Worm (Caenorhabditis elegans) whole organism, L1 larva: ENCODE data around the gene cgt-3.

Source experiments
- C16A3.4 ChIP-seq: fragments of 150-350 bp; optimal IDR thresholded peaks from 2 replicates; lab custom pipeline; 2014; ENCODE audit warnings: missing biosample characterization, missing genetic modification characterization
- aly-2 ChIP-seq: fragments of 150-350 bp; optimal IDR thresholded peaks from 2 replicates; lab custom pipeline; 2014; ENCODE audit warnings: missing biosample characterization, missing genetic modification characterization
- ama-1 ChIP-seq: fragments of 150-350 bp; optimal IDR thresholded peaks from 2 replicates; lab custom pipeline; 2014
- blmp-1 ChIP-seq: fragments of 150-350 bp; optimal IDR thresholded peaks from 2 replicates; lab custom pipeline; 2014; ENCODE audit warnings: missing biosample characterization, missing genetic modification characterization
- ceh-82 ChIP-seq, 3 experiments: fragments of 150-350 bp in 1 of 3; sonication (generic microtip) in 2 of 3; optimal IDR thresholded peaks; 2 replicates each; lab custom pipeline; 2014 to 2017; ENCODE audit warnings: missing biosample characterization in 3 of 3, missing genetic modification characterization in 3 of 3
- ceh-88 ChIP-seq: fragments of 200-800 bp; sonication (Bioruptor generic); IDR thresholded peaks from 2 replicates; pipeline ENCODE4 v1.3.6; 2022; ENCODE audit warnings: missing genetic modification characterization, missing compliant biosample characterization
- dpl-1 ChIP-seq, 3 experiments: fragments of 150-350 bp in 2 of 3; sonication (generic microtip) in 1 of 3; optimal IDR thresholded peaks; 2 replicates each; lab custom pipeline; 2014 to 2017; ENCODE audit warnings: missing biosample characterization in 3 of 3, missing genetic modification characterization in 3 of 3, missing genetic modification reagents in 3 of 3
- dsc-1 ChIP-seq: sonication (generic microtip); optimal IDR thresholded peaks from 2 replicates; lab custom pipeline; 2016; ENCODE audit warnings: mild to moderate bottlenecking, missing genetic modification characterization, missing compliant biosample characterization
- efl-1 ChIP-seq, 4 experiments: fragments of 150-350 bp; optimal IDR thresholded peaks in 3 of 4; peaks in 1 of 4; 1 replicate in 1 of 4; 2 replicates in 3 of 4; lab custom pipeline; 2014; ENCODE audit warnings: missing biosample characterization in 2 of 4, missing genetic modification characterization in 2 of 4, missing genetic modification reagents in 2 of 4
- efl-3 ChIP-seq: fragments of 200-800 bp; sonication (Bioruptor generic); optimal IDR thresholded peaks from 2 replicates; lab custom pipeline; 2018; ENCODE audit warnings: mild to moderate bottlenecking, missing genetic modification characterization, missing compliant biosample characterization
- egl-13 ChIP-seq: sonication (generic microtip); optimal IDR thresholded peaks from 2 replicates; lab custom pipeline; 2016; ENCODE audit warnings: missing genotype, missing genetic modification reagents, missing genetic modification characterization, missing compliant biosample characterization
- elt-3 ChIP-seq, 6 experiments: fragments of 150-350 bp in 1 of 6; sonication (generic microtip); optimal IDR thresholded peaks; 2 replicates each; lab custom pipeline; 2017 to 2018; ENCODE audit warnings: missing biosample characterization in 6 of 6, missing genetic modification characterization in 6 of 6, inconsistent platforms in 1 of 6
- fkh-10 ChIP-seq: sonication (generic microtip); optimal IDR thresholded peaks from 2 replicates; lab custom pipeline; 2017; ENCODE audit warnings: missing biosample characterization, missing genetic modification reagents, missing genetic modification characterization
- grh-1 ChIP-seq: fragments of 200-800 bp; sonication (Bioruptor generic); IDR thresholded peaks from 2 replicates; pipeline ENCODE4 v1.3.6; 2022; ENCODE audit warnings: missing genetic modification reagents, missing genetic modification characterization, missing compliant biosample characterization
- hlh-4 ChIP-seq: sonication (generic microtip); optimal IDR thresholded peaks from 2 replicates; lab custom pipeline; 2016; ENCODE audit warnings: mild to moderate bottlenecking, missing genetic modification characterization, missing compliant biosample characterization
- hpl-2 ChIP-seq: fragments of 150-350 bp; optimal IDR thresholded peaks from 2 replicates; lab custom pipeline; 2014; ENCODE audit warnings: missing biosample characterization, missing genetic modification reagents, missing genetic modification characterization
- irx-1 ChIP-seq: sonication (generic microtip); optimal IDR thresholded peaks from 2 replicates; lab custom pipeline; 2016; ENCODE audit warnings: missing genetic modification characterization, missing compliant biosample characterization
- lin-13 ChIP-seq: fragments of 150-350 bp; optimal IDR thresholded peaks from 2 replicates; lab custom pipeline; 2014; ENCODE audit warnings: missing biosample characterization, missing genetic modification reagents, missing genetic modification characterization
- lin-14 ChIP-seq: fragments of 200-800 bp; sonication (Bioruptor generic); optimal IDR thresholded peaks from 2 replicates; lab custom pipeline; 2018; ENCODE audit warnings: mild to moderate bottlenecking, missing genetic modification characterization, moderate library complexity, missing compliant biosample characterization
- lin-15B ChIP-seq: fragments of 150-350 bp; sonication (generic microtip); optimal IDR thresholded peaks from 3 replicates; lab custom pipeline; 2014; ENCODE audit warnings: missing biosample characterization, missing genetic modification characterization
- lin-35 ChIP-seq, 2 experiments: fragments of 150-350 bp; optimal IDR thresholded peaks; 2 replicates each; lab custom pipeline; 2014; ENCODE audit warnings: missing biosample characterization in 2 of 2, missing genetic modification characterization in 2 of 2, missing genetic modification reagents in 2 of 2
- lir-3 ChIP-seq: sonication (generic microtip); optimal IDR thresholded peaks from 2 replicates; lab custom pipeline; 2016; ENCODE audit warnings: mild to moderate bottlenecking, missing genetic modification characterization, moderate library complexity, missing compliant biosample characterization; ENCODE audit not compliant: poor library complexity
- lsy-2 ChIP-seq, 2 experiments: fragments of 150-350 bp; optimal IDR thresholded peaks; 2 replicates each; lab custom pipeline; 2014; ENCODE audit warnings: missing biosample characterization in 2 of 2, missing genetic modification characterization in 2 of 2
- mdl-1 ChIP-seq, 2 experiments: fragments of 150-350 bp; optimal IDR thresholded peaks; 2 replicates each; lab custom pipeline; 2014 to 2017; ENCODE audit warnings: missing biosample characterization in 2 of 2, missing genetic modification characterization in 2 of 2, inconsistent platforms in 1 of 2
- mep-1 ChIP-seq: fragments of 150-350 bp; optimal IDR thresholded peaks from 2 replicates; lab custom pipeline; 2014; ENCODE audit warnings: missing biosample characterization, missing genetic modification characterization
- nhr-12 ChIP-seq: sonication (generic microtip); optimal IDR thresholded peaks from 2 replicates; lab custom pipeline; 2017; ENCODE audit warnings: missing biosample characterization, missing genetic modification characterization
- nhr-20 ChIP-seq: sonication (generic microtip); optimal IDR thresholded peaks from 2 replicates; lab custom pipeline; 2016; ENCODE audit warnings: mild to moderate bottlenecking, missing genetic modification characterization, missing compliant biosample characterization
- nhr-28 ChIP-seq: fragments of 150-350 bp; optimal IDR thresholded peaks from 2 replicates; lab custom pipeline; 2014; ENCODE audit warnings: missing biosample characterization, missing genetic modification characterization
- nhr-71 ChIP-seq: sonication (generic microtip); optimal IDR thresholded peaks from 2 replicates; lab custom pipeline; 2016; ENCODE audit warnings: mild to moderate bottlenecking, missing genetic modification characterization, moderate library complexity, missing compliant biosample characterization
- nhr-76 ChIP-seq: sonication (generic microtip); optimal IDR thresholded peaks from 2 replicates; lab custom pipeline; 2017; ENCODE audit warnings: missing biosample characterization, missing genetic modification characterization
- nhr-77 ChIP-seq: fragments of 150-350 bp; optimal IDR thresholded peaks from 2 replicates; lab custom pipeline; 2014; ENCODE audit warnings: missing biosample characterization, missing genetic modification characterization
- nhr-84 ChIP-seq: sonication (generic microtip); optimal IDR thresholded peaks from 2 replicates; lab custom pipeline; 2017; ENCODE audit warnings: missing biosample characterization, missing genetic modification characterization
- nhr-85 ChIP-seq: sonication (generic microtip); peaks from one replicate; lab custom pipeline; 2016; ENCODE audit warnings: missing genetic modification characterization, inconsistent platforms, missing compliant biosample characterization
- pag-3 ChIP-seq: sonication (generic microtip); optimal IDR thresholded peaks from 2 replicates; lab custom pipeline; 2017; ENCODE audit warnings: missing genetic modification characterization, mild to moderate bottlenecking, missing compliant biosample characterization, antibody characterized with exemption, borderline replicate concordance; ENCODE audit not compliant: insufficient read depth
- pqm-1 ChIP-seq: sonication (generic microtip); optimal IDR thresholded peaks from 3 replicates; lab custom pipeline; 2017; ENCODE audit warnings: missing biosample characterization, missing genetic modification characterization
- rnt-1 ChIP-seq: sonication (generic microtip); optimal IDR thresholded peaks from 2 replicates; lab custom pipeline; 2016; ENCODE audit warnings: mild to moderate bottlenecking, missing genetic modification characterization, moderate library complexity, missing compliant biosample characterization
- skn-1 ChIP-seq: fragments of 150-350 bp; optimal IDR thresholded peaks from 2 replicates; lab custom pipeline; 2014; ENCODE audit warnings: missing biosample characterization, missing genetic modification characterization
- snpc-4 ChIP-seq: fragments of 150-350 bp; optimal IDR thresholded peaks from 2 replicates; lab custom pipeline; 2014; ENCODE audit warnings: missing biosample characterization, missing genetic modification characterization
- snu-23 ChIP-seq: sonication (generic microtip); optimal IDR thresholded peaks from 2 replicates; lab custom pipeline; 2016; ENCODE audit warnings: missing genetic modification characterization, missing compliant biosample characterization
- sox-4 ChIP-seq: sonication (generic microtip); optimal IDR thresholded peaks from 2 replicates; lab custom pipeline; 2016; ENCODE audit warnings: missing genetic modification characterization, missing compliant biosample characterization
- sup-37 ChIP-seq: fragments of 200-800 bp; sonication (Bioruptor generic); optimal IDR thresholded peaks from 2 replicates; lab custom pipeline; 2018; ENCODE audit warnings: mild to moderate bottlenecking, missing genetic modification characterization, missing compliant biosample characterization
- swsn-7 ChIP-seq: sonication (generic microtip); optimal IDR thresholded peaks from 2 replicates; lab custom pipeline; 2016; ENCODE audit warnings: missing genetic modification characterization, missing compliant biosample characterization
- unc-130 ChIP-seq: fragments of 150-350 bp; optimal IDR thresholded peaks from 2 replicates; lab custom pipeline; 2017; ENCODE audit warnings: missing biosample characterization, missing genetic modification characterization, inconsistent platforms
- unc-30 ChIP-seq: sonication (generic microtip); optimal IDR thresholded peaks from 2 replicates; lab custom pipeline; 2017; ENCODE audit warnings: missing biosample characterization, missing genetic modification characterization
- unc-62 ChIP-seq: fragments of 150-350 bp; optimal IDR thresholded peaks from 2 replicates; lab custom pipeline; 2014; ENCODE audit warnings: missing biosample characterization, missing genetic modification reagents, missing genetic modification characterization
- unc-86 ChIP-seq: sonication (generic microtip); optimal IDR thresholded peaks from 2 replicates; lab custom pipeline; 2016; ENCODE audit warnings: missing genetic modification characterization, missing compliant biosample characterization
- unc-98 ChIP-seq: fragments of 200-800 bp; sonication (Bioruptor generic); IDR thresholded peaks from 2 replicates; pipeline ENCODE4 v1.3.6; 2022; ENCODE audit warnings: missing genetic modification characterization, missing compliant biosample characterization
- vab-15 ChIP-seq: sonication (generic microtip); optimal IDR thresholded peaks from 2 replicates; lab custom pipeline; 2017; ENCODE audit warnings: missing genotype, mild to moderate bottlenecking, missing genetic modification characterization, missing compliant biosample characterization
- xbp-1 ChIP-seq: sonication (generic microtip); optimal IDR thresholded peaks from 2 replicates; lab custom pipeline; 2016; ENCODE audit warnings: missing genetic modification characterization, missing compliant biosample characterization
- zag-1 ChIP-seq: fragments of 150-350 bp; optimal IDR thresholded peaks from 2 replicates; lab custom pipeline; 2014; ENCODE audit warnings: missing biosample characterization, missing genetic modification characterization
- zip-4 ChIP-seq: fragments of 200-800 bp; sonication (Bioruptor generic); optimal IDR thresholded peaks from 2 replicates; lab custom pipeline; 2018; ENCODE audit warnings: mild to moderate bottlenecking, missing genetic modification characterization, moderate library complexity, missing compliant biosample characterization
- ztf-4 ChIP-seq: fragments of 150-350 bp; optimal IDR thresholded peaks from 2 replicates; lab custom pipeline; 2014; ENCODE audit warnings: missing biosample characterization, missing genetic modification characterization

The cgt-3 gene

ce11 chrII:5907482-5907881 is 3.6 kb upstream of the cgt-3 start, which contains the start of gene vps-35:
Gene vps-35 (plus strand): TSS chrII:5907816.
- TF ChIP-seq mep-1 (tag; lab: Kevin White, UChicago) (peak; percentile 24), zip-4 (GFP tag; lab: Kevin White, UChicago) (no peak), unc-30 (tag; lab: Kevin White, UChicago) (no peak), pqm-1 (tag; lab: Kevin White, UChicago) (no peak), C16A3.4 (tag; lab: Kevin White, UChicago) (peak; percentile 47), efl-1 (optimal IDR thresholded peaks at IDR 0.05; lab: Kevin White, UChicago) (peak; percentile 45 to 49), efl-1 (GFP tag; optimal IDR thresholded peaks at IDR 0.05 in 1 of 2; lab: Kevin White, UChicago) (peak; percentile 40 to 91), skn-1 (peak; percentile 32), snu-23 (GFP tag; lab: Kevin White, UChicago) (peak; percentile 26), sup-37 (GFP tag; lab: Kevin White, UChicago) (no peak), unc-86 (tag; lab: Kevin White, UChicago) (no peak), egl-13 (tag; lab: Kevin White, UChicago) (no peak), nhr-85 (tag; lab: Kevin White, UChicago) (peak; percentile 70), pag-3 (tag; lab: Kevin White, UChicago) (peak; percentile 40), sox-4 (tag; lab: Kevin White, UChicago) (no peak), nhr-76 (tag; lab: Kevin White, UChicago) (no peak), lin-35 (GFP tag; optimal IDR thresholded peaks at IDR 0.05; lab: Kevin White, UChicago) (peak; percentile 31 to 70), elt-3 (tag; optimal IDR thresholded peaks at IDR 0.05; lab: Kevin White, UChicago) (no peak), nhr-71 (tag; lab: Kevin White, UChicago) (peak; percentile 9), lin-15B (tag; lab: Kevin White, UChicago) (peak; percentile 4), fkh-10 (GFP tag; lab: Kevin White, UChicago) (no peak), dpl-1 (GFP tag; optimal IDR thresholded peaks at IDR 0.05; lab: Kevin White, UChicago) (peak in 2 of 3 experiments; percentile 49 to 58), ama-1 (lab: Kevin White, UChicago) (no peak), lsy-2 (tag; optimal IDR thresholded peaks at IDR 0.05; lab: Kevin White, UChicago) (peak; percentile 19 to 62), blmp-1 (peak; percentile 64), irx-1 (no peak), mdl-1 (tag; optimal IDR thresholded peaks at IDR 0.05; lab: Kevin White, UChicago) (no peak), zag-1 (tag; lab: Kevin White, UChicago) (no peak), nhr-12 (no peak), nhr-20 (tag; lab: Kevin White, UChicago) (peak; percentile 32)
- TF ChIP-seq, all 84 proteins: peak for 14

ce11 chrII:5911939-5912523 is 907 bp downstream of the cgt-3 start:
- TF ChIP-seq xbp-1 (tag; lab: Kevin White, UChicago), result no peak
- no peak for TF ChIP-seq unc-98 (GFP tag; lab: Robert Waterston, UW)
- TF ChIP-seq hlh-4 (tag; lab: Kevin White, UChicago), result no peak
- no peak for TF ChIP-seq aly-2 (tag; lab: Kevin White, UChicago)
- TF ChIP-seq unc-62 (GFP tag; lab: Kevin White, UChicago), result no peak
- no peak for TF ChIP-seq vab-15 (tag; lab: Kevin White, UChicago)
- no peak for TF ChIP-seq lin-13 (GFP tag; lab: Kevin White, UChicago)
- TF ChIP-seq ceh-88 (GFP tag; lab: Robert Waterston, UW), result no peak
- no peak for TF ChIP-seq nhr-84
- TF ChIP-seq swsn-7, result no peak
- peak; percentile 19 for TF ChIP-seq lin-14 (GFP tag; lab: Kevin White, UChicago)
- no peak for TF ChIP-seq blmp-1
- TF ChIP-seq efl-3 (GFP tag; lab: Kevin White, UChicago), result no peak
- TF ChIP-seq hpl-2 (GFP tag; lab: Kevin White, UChicago), result peak; percentile 8
- TF ChIP-seq snpc-4 (tag; lab: Kevin White, UChicago), result no peak
- no peak for TF ChIP-seq dsc-1 (tag; lab: Kevin White, UChicago)
- peak; percentile 54 for TF ChIP-seq nhr-77 (tag; lab: Kevin White, UChicago)
- no peak for TF ChIP-seq ztf-4
- no peak for TF ChIP-seq grh-1
- no peak for TF ChIP-seq nhr-76 (tag; lab: Kevin White, UChicago)
- no peak for TF ChIP-seq ceh-82 (tag; optimal IDR thresholded peaks at IDR 0.05; lab: Kevin White, UChicago)
- no peak for TF ChIP-seq nhr-20 (tag; lab: Kevin White, UChicago)
- TF ChIP-seq unc-130 (tag; lab: Kevin White, UChicago), result no peak
- no peak for TF ChIP-seq nhr-28 (tag; lab: Kevin White, UChicago)
- TF ChIP-seq nhr-12, result no peak
- no peak for TF ChIP-seq rnt-1 (tag; lab: Kevin White, UChicago)
- TF ChIP-seq lir-3 (tag; lab: Kevin White, UChicago), result no peak
- no peak for TF ChIP-seq snu-23 (GFP tag; lab: Kevin White, UChicago)
